Worm (Caenorhabditis elegans) whole organism, L3 larva: ENCODE results near the gene plpp-1.1.

Experiments
- R02D3.7 ChIP-seq: fragments of 150-350 bp; optimal IDR thresholded peaks from 2 replicates; lab custom pipeline; 2014; ENCODE audit warnings: missing biosample characterization, missing genetic modification characterization
- aly-2 ChIP-seq: fragments of 150-350 bp; optimal IDR thresholded peaks from 2 replicates; lab custom pipeline; 2014; ENCODE audit warnings: missing biosample characterization, missing genetic modification characterization
- ceh-16 ChIP-seq: sonication (generic microtip); optimal IDR thresholded peaks from 2 replicates; lab custom pipeline; 2017; ENCODE audit warnings: missing biosample characterization, missing genetic modification characterization
- ceh-28 ChIP-seq: fragments of 150-350 bp; optimal IDR thresholded peaks from 2 replicates; lab custom pipeline; 2014; ENCODE audit warnings: missing biosample characterization, missing genetic modification reagents, missing genetic modification characterization
- ceh-82 ChIP-seq: fragments of 150-350 bp; optimal IDR thresholded peaks from 2 replicates; lab custom pipeline; 2014; ENCODE audit warnings: missing biosample characterization, missing genetic modification characterization
- ceh-9 ChIP-seq: sonication (generic microtip); optimal IDR thresholded peaks from 2 replicates; lab custom pipeline; 2018; ENCODE audit warnings: missing biosample characterization, missing genetic modification characterization
- daf-12 ChIP-seq: fragments of 150-350 bp; optimal IDR thresholded peaks from 2 replicates; lab custom pipeline; 2014; ENCODE audit warnings: missing biosample characterization, missing genetic modification reagents, missing genetic modification characterization
- egl-27 ChIP-seq: sonication (generic microtip); optimal IDR thresholded peaks from 4 replicates; lab custom pipeline; 2017; ENCODE audit warnings: missing biosample characterization, missing genetic modification reagents, missing genetic modification characterization
- egl-5 ChIP-seq: fragments of 150-350 bp; optimal IDR thresholded peaks from 2 replicates; lab custom pipeline; 2017; ENCODE audit warnings: missing biosample characterization, missing genetic modification reagents, missing genetic modification characterization, inconsistent platforms
- elt-1 ChIP-seq: fragments of 150-350 bp; optimal IDR thresholded peaks from 2 replicates; lab custom pipeline; 2014; ENCODE audit warnings: missing biosample characterization, missing genetic modification characterization
- elt-2 ChIP-seq: sonication (generic microtip); optimal IDR thresholded peaks from 2 replicates; lab custom pipeline; 2016; ENCODE audit warnings: missing genetic modification reagents, mild to moderate bottlenecking, missing genetic modification characterization, missing compliant biosample characterization
- elt-3 ChIP-seq, 3 experiments: fragments of 150-350 bp in 1 of 3; sonication (generic microtip) in 2 of 3; optimal IDR thresholded peaks; 2 replicates in 2 of 3; 4 replicates in 1 of 3; lab custom pipeline; 2014 to 2017; ENCODE audit warnings: missing biosample characterization in 3 of 3, missing genetic modification characterization in 3 of 3
- eor-1 ChIP-seq, 2 experiments: fragments of 150-350 bp; optimal IDR thresholded peaks; 2 replicates each; lab custom pipeline; 2014 to 2018; ENCODE audit warnings: missing biosample characterization in 2 of 2, missing genetic modification characterization in 2 of 2
- fkh-10 ChIP-seq: sonication (generic microtip); optimal IDR thresholded peaks from 2 replicates; lab custom pipeline; 2017; ENCODE audit warnings: missing biosample characterization, missing genetic modification reagents, missing genetic modification characterization
- fos-1 ChIP-seq: fragments of 150-350 bp; optimal IDR thresholded peaks from 2 replicates; lab custom pipeline; 2014; ENCODE audit warnings: missing biosample characterization, missing genetic modification characterization
- hmg-11 ChIP-seq: sonication (generic microtip); optimal IDR thresholded peaks from 2 replicates; lab custom pipeline; 2016; ENCODE audit warnings: missing genetic modification characterization, missing compliant biosample characterization
- jun-1 ChIP-seq: fragments of 150-350 bp; optimal IDR thresholded peaks from 2 replicates; lab custom pipeline; 2014; ENCODE audit warnings: missing biosample characterization, missing genetic modification reagents, missing genetic modification characterization
- lin-39 ChIP-seq: fragments of 150-350 bp; optimal IDR thresholded peaks from 2 replicates; lab custom pipeline; 2018; ENCODE audit warnings: missing biosample characterization, missing genetic modification reagents, missing genetic modification characterization
- lsy-12 ChIP-seq: sonication (generic microtip); optimal IDR thresholded peaks from 2 replicates; lab custom pipeline; 2016; ENCODE audit warnings: mild to moderate bottlenecking, missing genetic modification characterization, missing compliant biosample characterization
- mdl-1 ChIP-seq: fragments of 150-350 bp; optimal IDR thresholded peaks from 2 replicates; lab custom pipeline; 2014; ENCODE audit warnings: missing biosample characterization, missing genetic modification characterization
- mml-1 ChIP-seq: fragments of 150-350 bp; sonication (generic microtip); optimal IDR thresholded peaks from 3 replicates; lab custom pipeline; 2014; ENCODE audit warnings: missing biosample characterization, missing genetic modification characterization
- nfya-1 ChIP-seq: sonication (generic microtip); optimal IDR thresholded peaks from 2 replicates; lab custom pipeline; 2017; ENCODE audit warnings: missing genetic modification characterization, mild to moderate bottlenecking, missing compliant biosample characterization, antibody characterized with exemption, moderate library complexity; ENCODE audit not compliant: insufficient read depth
- nhr-11 ChIP-seq: fragments of 150-350 bp; optimal IDR thresholded peaks from 2 replicates; lab custom pipeline; 2014; ENCODE audit warnings: missing biosample characterization, missing genetic modification characterization
- nhr-12 ChIP-seq: fragments of 150-350 bp; optimal IDR thresholded peaks from 2 replicates; lab custom pipeline; 2014; ENCODE audit warnings: missing biosample characterization, missing genetic modification characterization
- nhr-23 ChIP-seq: fragments of 150-350 bp; optimal IDR thresholded peaks from 2 replicates; lab custom pipeline; 2014; ENCODE audit warnings: missing biosample characterization, missing genetic modification reagents, missing genetic modification characterization
- nhr-237 ChIP-seq: fragments of 150-350 bp; optimal IDR thresholded peaks from 2 replicates; lab custom pipeline; 2014; ENCODE audit warnings: missing biosample characterization, missing genetic modification characterization
- nhr-43 ChIP-seq: sonication (generic microtip); optimal IDR thresholded peaks from 2 replicates; lab custom pipeline; 2016; ENCODE audit warnings: mild to moderate bottlenecking, missing genetic modification characterization, missing compliant biosample characterization; ENCODE audit not compliant: poor library complexity, severe bottlenecking
- nhr-67 ChIP-seq: fragments of 150-350 bp; optimal IDR thresholded peaks from 2 replicates; lab custom pipeline; 2014; ENCODE audit warnings: missing biosample characterization, missing genetic modification characterization
- nhr-76 ChIP-seq: fragments of 150-350 bp; sonication (generic microtip); optimal IDR thresholded peaks from 5 replicates; lab custom pipeline; 2014; ENCODE audit warnings: missing biosample characterization, missing genetic modification characterization
- nhr-77 ChIP-seq: fragments of 150-350 bp; optimal IDR thresholded peaks from 2 replicates; lab custom pipeline; 2014; ENCODE audit warnings: missing biosample characterization, missing genetic modification characterization
- pha-4 ChIP-seq: fragments of 150-350 bp; optimal IDR thresholded peaks from 2 replicates; lab custom pipeline; 2014; ENCODE audit warnings: missing biosample characterization, missing genetic modification reagents, missing genetic modification characterization
- pqm-1 ChIP-seq: fragments of 150-350 bp; optimal IDR thresholded peaks from 2 replicates; lab custom pipeline; 2017; ENCODE audit warnings: missing biosample characterization, missing genetic modification characterization, inconsistent platforms
- sea-2 ChIP-seq: fragments of 150-350 bp; sonication (generic microtip); optimal IDR thresholded peaks from 4 replicates; lab custom pipeline; 2014; ENCODE audit warnings: missing biosample characterization, missing genetic modification reagents, missing genetic modification characterization
- skn-1 ChIP-seq: fragments of 150-350 bp; optimal IDR thresholded peaks from 2 replicates; lab custom pipeline; 2014; ENCODE audit warnings: missing biosample characterization, missing genetic modification characterization
- snpc-4 ChIP-seq: fragments of 150-350 bp; optimal IDR thresholded peaks from 2 replicates; lab custom pipeline; 2014; ENCODE audit warnings: missing biosample characterization, missing genetic modification characterization
- tbx-2 ChIP-seq: sonication (generic microtip); optimal IDR thresholded peaks from 2 replicates; lab custom pipeline; 2016; ENCODE audit warnings: mild to moderate bottlenecking, missing genetic modification characterization, missing compliant biosample characterization
- unc-62 ChIP-seq: fragments of 150-350 bp; sonication (generic microtip); optimal IDR thresholded peaks from 4 replicates; lab custom pipeline; 2014; ENCODE audit warnings: missing biosample characterization, missing genetic modification reagents, missing genetic modification characterization
- ztf-11 ChIP-seq: fragments of 150-350 bp; optimal IDR thresholded peaks from 2 replicates; lab custom pipeline; 2014; ENCODE audit warnings: missing biosample characterization, missing genetic modification characterization
- ztf-4 ChIP-seq: fragments of 150-350 bp; optimal IDR thresholded peaks from 2 replicates; lab custom pipeline; 2014; ENCODE audit warnings: missing biosample characterization, missing genetic modification characterization

Gene plpp-1.1

DNA sequence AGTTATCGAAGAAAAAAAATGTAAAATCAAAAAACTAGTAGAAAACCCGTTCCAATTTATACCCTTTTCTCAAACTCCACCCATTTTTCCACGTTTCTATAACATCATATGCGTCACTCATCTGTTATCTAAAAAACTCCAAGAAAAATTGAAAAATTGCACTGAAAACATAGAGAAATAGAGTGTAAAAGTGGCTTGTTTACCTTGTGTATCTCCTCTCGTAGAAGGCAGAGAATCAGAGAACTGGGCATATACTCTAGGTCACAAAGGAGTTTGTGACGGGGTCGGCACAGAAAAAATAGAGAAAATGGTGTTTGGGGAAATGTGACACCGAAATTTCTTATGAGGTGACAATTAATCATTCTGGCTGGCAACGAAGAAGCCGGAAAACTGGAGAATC lies 16.5 kb downstream of the plpp-1.1 start (continued):
- TF ChIP-seq aly-2 (tag; lab: Kevin White, UChicago) = no peak
- TF ChIP-seq nhr-23 = no peak
- TF ChIP-seq ceh-16 = no peak

DNA sequence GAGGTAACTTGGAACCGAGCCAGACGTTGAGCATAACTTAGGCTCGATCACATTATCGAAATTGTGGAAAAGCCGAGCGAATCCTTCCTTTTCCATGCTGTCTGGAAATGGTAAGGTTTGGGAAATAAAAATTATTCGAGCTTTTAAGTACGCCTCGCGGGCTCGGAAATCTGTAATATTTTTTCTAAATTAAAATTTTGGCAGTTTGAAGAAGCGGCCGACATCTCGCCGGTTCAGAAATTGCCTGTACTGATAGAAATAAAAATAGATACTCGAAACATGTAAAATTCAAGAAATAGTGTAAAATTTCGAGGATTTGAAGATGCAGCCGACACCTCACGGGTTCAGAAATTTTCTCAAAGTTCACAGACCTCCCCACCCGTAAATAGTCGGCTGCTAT lies 17.1 kb downstream of the plpp-1.1 start, which contains the start of gene bcmo-2:
TSS of gene bcmo-2 (minus strand) at position 101 of the 400 bp plus-strand sequence.
- TF ChIP-seq nhr-11 (tag; lab: Kevin White, UChicago) = no peak
- TF ChIP-seq tbx-2 (tag; lab: Kevin White, UChicago) = no peak
- no peak for TF ChIP-seq pha-4 (tag; lab: Kevin White, UChicago)
- TF ChIP-seq fkh-10 (GFP tag; lab: Kevin White, UChicago) = no peak
- TF ChIP-seq sea-2 (GFP tag; lab: Kevin White, UChicago) = no peak
- no peak for TF ChIP-seq jun-1 (tag; lab: Kevin White, UChicago)
- no peak for TF ChIP-seq unc-62 (GFP tag; lab: Kevin White, UChicago)
- TF ChIP-seq daf-12 (tag; lab: Kevin White, UChicago) = no peak
- TF ChIP-seq egl-5 (tag; lab: Kevin White, UChicago) = no peak
- TF ChIP-seq nhr-12 = no peak
- TF ChIP-seq elt-2 (tag; lab: Kevin White, UChicago) = no peak
- TF ChIP-seq nhr-76 (tag; lab: Kevin White, UChicago) = no peak
- no peak for TF ChIP-seq nhr-77 (tag; lab: Kevin White, UChicago)
- TF ChIP-seq R02D3.7 (tag; lab: Kevin White, UChicago) = no peak
- no peak for TF ChIP-seq lsy-12 (tag; lab: Kevin White, UChicago)
- TF ChIP-seq hmg-11 (tag; lab: Kevin White, UChicago) = no peak
- TF ChIP-seq lin-39 (tag; lab: Kevin White, UChicago) = no peak
- TF ChIP-seq ceh-16 = no peak
- TF ChIP-seq elt-1 (tag; lab: Kevin White, UChicago) = no peak
- TF ChIP-seq nhr-23 = no peak

DNA sequence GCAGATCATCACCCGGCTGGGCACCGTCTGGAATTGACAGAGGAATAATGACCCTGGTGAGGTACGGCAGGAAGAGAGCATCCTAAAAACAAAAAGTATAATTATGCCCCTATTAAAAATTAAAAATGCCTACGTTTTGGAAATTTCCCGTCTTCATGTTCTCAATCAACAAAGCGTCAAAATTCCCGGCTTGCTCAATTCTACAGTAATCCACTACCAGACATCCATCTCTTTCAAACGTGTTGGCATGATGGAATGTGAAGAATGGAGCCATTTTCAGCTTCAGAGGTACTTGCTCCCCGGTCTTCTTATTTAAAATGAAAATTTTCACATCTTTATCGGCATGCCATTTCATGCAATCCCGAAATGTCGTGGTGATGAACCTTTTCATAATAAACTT lies 18.5 kb downstream of the plpp-1.1 start:
- TF ChIP-seq pha-4 (tag; lab: Kevin White, UChicago) (no peak), elt-1 (tag; lab: Kevin White, UChicago) (no peak), mml-1 (tag; lab: Kevin White, UChicago) (no peak), snpc-4 (tag; lab: Kevin White, UChicago) (no peak), nhr-237 (no peak), pqm-1 (tag; lab: Kevin White, UChicago) (no peak), egl-27 (tag; lab: Kevin White, UChicago) (no peak), ceh-9 (tag; lab: Kevin White, UChicago) (no peak), fkh-10 (GFP tag; lab: Kevin White, UChicago) (no peak), ztf-4 (tag; lab: Kevin White, UChicago) (no peak), skn-1 (tag; lab: Kevin White, UChicago) (no peak), mdl-1 (tag; lab: Kevin White, UChicago) (no peak), ceh-82 (tag; lab: Kevin White, UChicago) (no peak), sea-2 (GFP tag; lab: Kevin White, UChicago) (no peak), nfya-1 (no peak), eor-1 (tag; optimal IDR thresholded peaks at IDR 0.05; lab: Kevin White, UChicago) (no peak), lin-39 (tag; lab: Kevin White, UChicago) (no peak)

DNA sequence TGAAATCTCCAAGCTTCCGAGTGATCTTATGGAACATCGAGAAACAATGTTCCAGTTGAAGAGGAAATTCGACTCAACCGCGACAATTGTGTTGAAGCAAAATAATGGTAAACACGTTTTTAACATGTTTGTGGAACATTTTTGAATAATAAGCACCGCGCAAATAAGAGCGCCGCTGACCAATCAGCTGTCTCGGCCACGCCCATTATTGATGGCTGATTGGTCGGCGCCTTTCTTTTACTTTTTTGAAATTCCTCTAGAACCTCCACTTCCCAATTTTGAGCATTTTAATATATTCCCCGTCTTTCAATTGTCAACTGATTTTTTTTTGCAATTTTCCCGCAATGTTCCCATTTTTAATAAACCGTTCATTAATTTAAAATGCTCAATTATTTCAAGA lies 19.7 kb downstream of the plpp-1.1 start:
- TF ChIP-seq nfya-1 = peak; percentile 64
- no peak for TF ChIP-seq R02D3.7 (tag; lab: Kevin White, UChicago)
- TF ChIP-seq, all 47 proteins: peak for 1

DNA sequence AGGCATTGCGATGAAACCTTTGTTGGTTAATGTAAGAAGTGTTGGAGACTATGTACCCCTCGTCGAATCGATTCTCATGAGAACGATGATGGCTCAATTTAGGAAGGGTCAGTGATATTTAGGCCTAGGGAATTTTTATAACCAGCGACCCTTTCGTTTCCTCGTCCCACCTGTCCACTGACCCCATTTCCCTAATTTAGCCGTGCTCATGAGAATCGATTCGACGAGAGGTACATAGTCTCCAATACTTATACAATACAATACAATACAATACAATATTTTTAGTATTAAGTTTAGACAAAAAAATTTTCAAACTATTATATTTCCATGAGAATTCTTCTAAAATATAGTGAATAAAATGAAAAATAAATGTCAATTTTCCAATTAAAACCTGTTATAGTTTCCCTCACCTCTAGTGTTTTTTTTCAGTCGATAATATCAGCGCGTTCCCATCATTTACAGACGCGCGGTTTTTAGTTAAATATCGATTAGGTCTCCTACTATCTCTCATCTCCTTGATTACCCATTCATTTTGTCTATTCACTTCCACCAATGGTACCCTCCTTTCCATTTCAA lies 21.1 kb downstream of the plpp-1.1 start, which contains the start of the genes F53C3.11 and fbxb-103:
TSS of gene F53C3.11 (minus strand) at position 101 of the 576 bp plus-strand sequence.
TSS of gene fbxb-103 (plus strand) at position 526 of the 576 bp plus-strand sequence.
- TF ChIP-seq fos-1 (no peak), nhr-11 (tag; lab: Kevin White, UChicago) (no peak), ztf-11 (tag; lab: Kevin White, UChicago) (no peak), pha-4 (tag; lab: Kevin White, UChicago) (no peak), eor-1 (tag; optimal IDR thresholded peaks at IDR 0.05; lab: Kevin White, UChicago) (no peak), ceh-16 (no peak), elt-3 (tag; optimal IDR thresholded peaks at IDR 0.05; lab: Kevin White, UChicago) (no peak), unc-62 (GFP tag; lab: Kevin White, UChicago) (no peak), ceh-28 (tag; lab: Kevin White, UChicago) (no peak), nhr-67 (tag; lab: Kevin White, UChicago) (no peak), nhr-43 (tag; lab: Kevin White, UChicago) (no peak), skn-1 (tag; lab: Kevin White, UChicago) (no peak)
